Fruit fly (Drosophila melanogaster) whole organism, embryonic: ENCODE data around the gene aph-1.

Experiments used
- Bgb ChIP-seq: fragments of 200-800 bp; sonication (Bioruptor generic); IDR thresholded peaks from 2 replicates; pipeline ENCODE4 v1.3.6; 2022; ENCODE audit warnings: missing biosample characterization, missing genetic modification characterization; ENCODE audit not compliant: partially characterized antibody
- CG10565 ChIP-seq: fragments of 200-800 bp; sonication (Bioruptor generic); optimal IDR thresholded peaks from 3 replicates; lab custom pipeline; 2016; ENCODE audit warnings: missing biosample characterization, mild to moderate bottlenecking, missing genetic modification characterization
- CG12659 ChIP-seq: fragments of 200-800 bp; sonication (Bioruptor generic); optimal IDR thresholded peaks from 3 replicates; lab custom pipeline; 2017; ENCODE audit warnings: mild to moderate bottlenecking, missing biosample characterization, missing genetic modification reagents, missing genetic modification characterization
- CG13287 ChIP-seq: fragments of 200-800 bp; sonication (Bioruptor generic); IDR thresholded peaks from 2 replicates; pipeline ENCODE4 v1.3.6; 2022; ENCODE audit warnings: missing biosample characterization, missing genetic modification characterization; ENCODE audit not compliant: partially characterized antibody
- CG13775 ChIP-seq: fragments of 200-800 bp; sonication (Bioruptor generic); optimal IDR thresholded peaks from 3 replicates; lab custom pipeline; 2017; ENCODE audit warnings: missing biosample characterization, mild to moderate bottlenecking, missing genetic modification characterization
- CG14710 ChIP-seq: fragments of 200-800 bp; sonication (Bioruptor generic); optimal IDR thresholded peaks from 3 replicates; lab custom pipeline; 2019; ENCODE audit warnings: missing biosample characterization, mild to moderate bottlenecking, missing genetic modification characterization, moderate library complexity
- CG17361 ChIP-seq: fragments of 200-800 bp; sonication (Bioruptor generic); IDR thresholded peaks from 3 replicates; pipeline ENCODE4 v1.3.6; 2022; ENCODE audit warnings: missing biosample characterization, missing genetic modification characterization
- CG17829 ChIP-seq: fragments of 200-800 bp; optimal IDR thresholded peaks from 2 replicates; lab custom pipeline; 2019; ENCODE audit warnings: missing biosample characterization, mild to moderate bottlenecking, missing genetic modification characterization, moderate library complexity
- CG2116 ChIP-seq: fragments of 200-800 bp; sonication (Bioruptor generic); optimal IDR thresholded peaks from 3 replicates; lab custom pipeline; 2018; ENCODE audit warnings: missing biosample characterization, mild to moderate bottlenecking, missing genetic modification characterization
- CG3065 ChIP-seq: fragments of 200-800 bp; sonication (Bioruptor generic); optimal IDR thresholded peaks from 2 replicates; lab custom pipeline; 2016; ENCODE audit warnings: missing biosample characterization, missing genetic modification characterization
- CG3847 ChIP-seq: fragments of 200-800 bp; sonication (Bioruptor generic); IDR thresholded peaks from 2 replicates; pipeline ENCODE4 v1.3.6; 2022; ENCODE audit warnings: missing biosample characterization, missing genetic modification characterization
- CG3995 ChIP-seq: fragments of 200-800 bp; sonication (Bioruptor generic); optimal IDR thresholded peaks from 3 replicates; lab custom pipeline; 2016; ENCODE audit warnings: missing biosample characterization, missing genetic modification characterization
- CG4820 ChIP-seq: fragments of 200-800 bp; sonication (Bioruptor generic); optimal IDR thresholded peaks from 3 replicates; lab custom pipeline; 2016; ENCODE audit warnings: missing biosample characterization, missing genetic modification characterization
- CG6813 ChIP-seq: fragments of 200-800 bp; sonication (Bioruptor generic); optimal IDR thresholded peaks from 2 replicates; lab custom pipeline; 2017; ENCODE audit warnings: missing biosample characterization, missing genetic modification characterization, mild to moderate bottlenecking, moderate library complexity, missing genetic modification reagents
- CG7357 ChIP-seq: fragments of 200-800 bp; sonication (Bioruptor generic); IDR thresholded peaks from 3 replicates; pipeline ENCODE4 v1.3.6; 2022; ENCODE audit warnings: missing biosample characterization, missing genetic modification characterization
- CG9437 ChIP-seq: fragments of 200-800 bp; sonication (Bioruptor generic); optimal IDR thresholded peaks from 2 replicates; lab custom pipeline; 2018; ENCODE audit warnings: missing biosample characterization, mild to moderate bottlenecking, missing genetic modification characterization
- Chrac-16 ChIP-seq: fragments of 200-800 bp; sonication (Bioruptor generic); optimal IDR thresholded peaks from 3 replicates; lab custom pipeline; 2016; ENCODE audit warnings: missing biosample characterization, missing genetic modification characterization
- Dll ChIP-seq: fragments of 200-800 bp; sonication (Bioruptor generic); IDR thresholded peaks from 4 replicates; pipeline ENCODE4 v1.3.6; 2022; ENCODE audit warnings: missing biosample characterization, missing genetic modification characterization; ENCODE audit not compliant: partially characterized antibody
- Dp ChIP-seq: fragments of 200-800 bp; sonication (Bioruptor generic); optimal IDR thresholded peaks from 2 replicates; lab custom pipeline; 2018; ENCODE audit warnings: missing biosample characterization, mild to moderate bottlenecking, missing genetic modification characterization, moderate library complexity
- E2f1 ChIP-seq: fragments of 200-800 bp; sonication (Bioruptor generic); IDR thresholded peaks from 2 replicates; pipeline ENCODE4 v1.3.6; 2022; ENCODE audit warnings: missing biosample characterization, missing genetic modification characterization
- E2f2 ChIP-seq: fragments of 200-800 bp; sonication (Bioruptor generic); IDR thresholded peaks from 2 replicates; pipeline ENCODE4 v1.3.6; 2022; ENCODE audit warnings: missing biosample characterization, missing genetic modification characterization
- Ets65A ChIP-seq: fragments of 200-800 bp; sonication (Bioruptor generic); peaks from one replicate; lab custom pipeline; 2016; ENCODE audit warnings: missing biosample characterization, missing genetic modification characterization
- Fer1 ChIP-seq: fragments of 200-800 bp; sonication (Bioruptor generic); optimal IDR thresholded peaks from 2 replicates; lab custom pipeline; 2017; ENCODE audit warnings: missing biosample characterization, mild to moderate bottlenecking, missing genetic modification characterization
- HLH4C ChIP-seq: fragments of 200-800 bp; sonication (Bioruptor generic); IDR thresholded peaks from 3 replicates; pipeline ENCODE4 v1.3.6; 2022; ENCODE audit warnings: missing biosample characterization, missing genetic modification characterization; ENCODE audit not compliant: partially characterized antibody
- Kr ChIP-seq: fragments of 200-800 bp; sonication (Bioruptor generic); optimal IDR thresholded peaks from 2 replicates; lab custom pipeline; 2017; ENCODE audit warnings: missing biosample characterization, mild to moderate bottlenecking, missing genetic modification characterization
- Lhr ChIP-seq: fragments of 200-800 bp; sonication (Bioruptor generic); optimal IDR thresholded peaks from 3 replicates; lab custom pipeline; 2017; ENCODE audit warnings: mild to moderate bottlenecking, missing biosample characterization, missing genetic modification reagents, missing genetic modification characterization
- MBD-R2 ChIP-seq: fragments of 200-800 bp; sonication (Bioruptor generic); IDR thresholded peaks from 2 replicates; pipeline ENCODE4 v1.3.6; 2022; ENCODE audit warnings: missing biosample characterization, missing genetic modification characterization
- MESR4 ChIP-seq: fragments of 200-800 bp; sonication (Bioruptor generic); optimal IDR thresholded peaks from 2 replicates; lab custom pipeline; 2018; ENCODE audit warnings: missing biosample characterization, mild to moderate bottlenecking, missing genetic modification characterization, moderate library complexity
- Oaz ChIP-seq: fragments of 200-800 bp; sonication (Bioruptor generic); IDR thresholded peaks from 2 replicates; pipeline ENCODE4 v1.3.6; 2022; ENCODE audit warnings: missing biosample characterization, missing genetic modification characterization
- Ptx1 ChIP-seq: fragments of 200-800 bp; sonication (Bioruptor generic); IDR thresholded peaks from 2 replicates; pipeline ENCODE4 v1.3.6; 2022; ENCODE audit warnings: missing biosample characterization, missing genetic modification characterization
- YL-1 ChIP-seq: fragments of 200-800 bp; sonication (Bioruptor generic); optimal IDR thresholded peaks from 3 replicates; lab custom pipeline; 2017; ENCODE audit warnings: missing biosample characterization, mild to moderate bottlenecking, missing genetic modification characterization
- amos ChIP-seq: fragments of 200-800 bp; sonication (Bioruptor generic); IDR thresholded peaks from 2 replicates; pipeline ENCODE4 v1.3.6; 2022; ENCODE audit warnings: missing biosample characterization, missing genetic modification characterization; ENCODE audit not compliant: partially characterized antibody
- crc ChIP-seq: fragments of 200-800 bp; sonication (Bioruptor generic); optimal IDR thresholded peaks from 2 replicates; lab custom pipeline; 2016; ENCODE audit warnings: missing biosample characterization, missing genetic modification characterization
- crp ChIP-seq, 2 experiments: fragments of 200-800 bp; sonication (Bioruptor generic); optimal IDR thresholded peaks; 2 replicates in 1 of 2; 3 replicates in 1 of 2; lab custom pipeline; 2017; ENCODE audit warnings: missing biosample characterization in 2 of 2, missing genetic modification characterization in 2 of 2, mild to moderate bottlenecking in 1 of 2, moderate library complexity in 1 of 2
- dm ChIP-seq: fragments of 200-800 bp; sonication (Bioruptor generic); optimal IDR thresholded peaks from 3 replicates; lab custom pipeline; 2016; ENCODE audit warnings: missing biosample characterization, missing genetic modification characterization
- dpn ChIP-seq, 2 experiments: fragments of 200-800 bp; sonication (Bioruptor generic); optimal IDR thresholded peaks; 3 replicates each; lab custom pipeline; 2016; ENCODE audit warnings: missing biosample characterization in 2 of 2, missing genetic modification characterization in 2 of 2
- fd3F ChIP-seq: fragments of 200-800 bp; sonication (Bioruptor generic); optimal IDR thresholded peaks from 2 replicates; lab custom pipeline; 2018; ENCODE audit warnings: missing biosample characterization, mild to moderate bottlenecking, missing genetic modification characterization, moderate library complexity
- gt ChIP-seq: fragments of 200-800 bp; sonication (Bioruptor generic); IDR thresholded peaks from 2 replicates; pipeline ENCODE4 v1.3.6; 2022; ENCODE audit warnings: missing biosample characterization, missing genetic modification characterization
- hb ChIP-seq: fragments of 200-800 bp; sonication (Bioruptor generic); IDR thresholded peaks from 3 replicates; pipeline ENCODE4 v1.3.6; 2022; ENCODE audit warnings: missing biosample characterization, missing genetic modification characterization; ENCODE audit not compliant: partially characterized antibody
- phol ChIP-seq: fragments of 200-800 bp; sonication (Bioruptor generic); optimal IDR thresholded peaks from 3 replicates; lab custom pipeline; 2018; ENCODE audit warnings: missing biosample characterization, mild to moderate bottlenecking, missing genetic modification characterization, moderate library complexity
- pzg ChIP-seq: fragments of 200-800 bp; sonication (Bioruptor generic); optimal IDR thresholded peaks from 3 replicates; lab custom pipeline; 2018; ENCODE audit warnings: missing biosample characterization, mild to moderate bottlenecking, missing genetic modification characterization, moderate library complexity
- scrt ChIP-seq: fragments of 200-800 bp; sonication (Bioruptor generic); optimal IDR thresholded peaks from 2 replicates; lab custom pipeline; 2018; ENCODE audit warnings: missing biosample characterization, mild to moderate bottlenecking, missing genetic modification characterization, moderate library complexity
- sens ChIP-seq: fragments of 200-800 bp; sonication (Bioruptor generic); peaks from one replicate; lab custom pipeline; 2016; ENCODE audit warnings: missing biosample characterization, missing genetic modification characterization
- sens-2 ChIP-seq: fragments of 200-800 bp; sonication (Bioruptor generic); IDR thresholded peaks from 2 replicates; pipeline ENCODE4 v1.3.6; 2022; ENCODE audit warnings: missing biosample characterization, missing genetic modification characterization
- sim ChIP-seq: fragments of 200-800 bp; sonication (Bioruptor generic); IDR thresholded peaks from 2 replicates; pipeline ENCODE4 v1.3.6; 2022; ENCODE audit warnings: missing biosample characterization, missing genetic modification characterization
- stwl ChIP-seq: fragments of 200-800 bp; sonication (Bioruptor generic); optimal IDR thresholded peaks from 3 replicates; lab custom pipeline; 2018; ENCODE audit warnings: missing biosample characterization, mild to moderate bottlenecking, missing genetic modification characterization, moderate library complexity
- tio ChIP-seq: fragments of 200-800 bp; sonication (Bioruptor generic); optimal IDR thresholded peaks from 2 replicates; lab custom pipeline; 2017; ENCODE audit warnings: missing biosample characterization, missing genetic modification characterization, inconsistent platforms
- wor ChIP-seq: fragments of 200-800 bp; sonication (Bioruptor generic); IDR thresholded peaks from 2 replicates; pipeline ENCODE4 v1.3.6; 2022; ENCODE audit warnings: missing biosample characterization, missing genetic modification characterization
- zfh2 ChIP-seq: fragments of 200-800 bp; sonication (Bioruptor generic); optimal IDR thresholded peaks from 2 replicates; lab custom pipeline; 2016; ENCODE audit warnings: missing biosample characterization, missing genetic modification characterization

aph-1 gene

DNA sequence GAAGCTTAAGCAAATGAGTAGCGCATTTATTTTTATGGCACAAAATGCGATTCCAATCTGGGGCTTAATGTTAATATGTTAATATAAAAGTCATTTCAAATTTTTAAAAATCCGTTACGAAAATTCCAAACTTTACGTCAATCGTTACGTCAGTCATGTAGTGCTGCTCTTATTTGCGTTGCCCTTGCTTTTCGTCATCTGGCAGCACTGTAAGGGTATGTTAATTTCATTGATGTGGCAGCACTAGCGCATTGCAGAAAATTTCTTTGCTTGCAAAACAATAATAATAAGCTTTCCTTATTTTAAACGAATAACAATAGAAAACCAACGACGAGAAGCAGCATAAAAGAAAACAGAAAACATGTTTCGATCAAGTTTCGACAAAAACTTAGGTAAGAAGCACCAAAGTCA is 26.2 kb upstream of the aph-1 start, which contains the start of gene Hrs (continued):
- TF ChIP-seq stwl (tag; lab: Kevin White, UChicago) (peak; percentile 91), Lhr (peak; percentile 68)

DNA sequence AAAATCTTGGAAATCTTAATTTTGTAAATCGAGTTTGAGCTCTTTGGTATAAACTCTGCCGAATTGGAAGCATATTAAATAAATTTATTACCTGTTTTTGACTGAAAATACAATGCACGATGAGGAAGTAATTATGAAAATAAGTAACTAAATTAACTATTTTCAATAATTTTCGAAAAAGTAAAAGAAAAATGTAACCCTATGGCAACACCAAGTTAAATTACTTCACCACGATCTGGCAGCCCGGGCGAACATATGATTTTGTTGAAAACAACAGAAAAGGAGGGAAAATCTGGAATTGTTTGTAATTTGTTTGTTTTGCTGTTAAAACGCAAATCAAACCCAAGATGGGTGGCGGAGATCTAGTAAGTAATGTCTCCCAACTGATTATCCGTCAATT is 21.2 kb upstream of the aph-1 start, which contains the start of the genes CG9961 and Cwc25:
Gene CG9961 (minus strand): TSS at position 83 of the 400 bp plus-strand sequence.
Gene Cwc25 (plus strand): TSS at position 247 of the 400 bp plus-strand sequence.
- TF ChIP-seq Fer1 (GFP tag; lab: Kevin White, UChicago) (peak; percentile 1), Dp (GFP tag; lab: Kevin White, UChicago) (peak; percentile 42), sim (GFP tag; lab: Robert Waterston, UW) (no peak), CG4820 (GFP tag; lab: Kevin White, UChicago) (no peak), crc (GFP tag; lab: Kevin White, UChicago) (no peak), Kr (no peak), pzg (GFP tag; lab: Kevin White, UChicago) (peak; percentile 44), Oaz (GFP tag; lab: Robert Waterston, UW) (no peak), amos (GFP tag; lab: Robert Waterston, UW) (no peak), CG10565 (GFP tag; lab: Kevin White, UChicago) (no peak), crp (GFP tag; optimal IDR thresholded peaks at IDR 0.05; lab: Kevin White, UChicago) (peak; percentile 48 to 88), scrt (GFP tag; lab: Kevin White, UChicago) (no peak), CG3847 (GFP tag; lab: Robert Waterston, UW) (0 out of 2 replicates have a peak, but pooled peaks have one; percentile 33), Chrac-16 (no peak), CG13775 (no peak), CG3065 (no peak), E2f1 (GFP tag; lab: Robert Waterston, UW) (peak; percentile 24; the same call in 1 of the 2 replicates), CG17829 (tag; lab: Kevin White, UChicago) (peak; percentile 9), hb (no peak), HLH4C (GFP tag; lab: Robert Waterston, UW) (no peak), wor (GFP tag; lab: Robert Waterston, UW) (no peak), tio (GFP tag; lab: Kevin White, UChicago) (no peak), YL-1 (GFP tag; lab: Kevin White, UChicago) (peak; percentile 16), CG13287 (GFP tag; lab: Robert Waterston, UW) (no peak), Ptx1 (no peak), sens (GFP tag; lab: Kevin White, UChicago) (peak; percentile 84), Dll (GFP tag; lab: Robert Waterston, UW) (0 out of 4 replicates have a peak, but pooled peaks have one; percentile 29), Ets65A (GFP tag; lab: Kevin White, UChicago) (no peak), CG7357 (no peak), sens-2 (GFP tag; lab: Robert Waterston, UW) (no peak), CG17361 (GFP tag; lab: Robert Waterston, UW) (0 out of 3 replicates have a peak, but pooled peaks have one; percentile 24), dpn (GFP tag; optimal IDR thresholded peaks at IDR 0.05; lab: Kevin White, UChicago) (no peak), MBD-R2 (GFP tag; lab: Robert Waterston, UW) (peak; percentile 90), MESR4 (GFP tag; lab: Kevin White, UChicago) (peak; percentile 28), gt (GFP tag; lab: Robert Waterston, UW) (no peak), CG6813 (GFP tag; lab: Kevin White, UChicago) (no peak), E2f2 (peak; percentile 64), CG9437 (GFP tag; lab: Kevin White, UChicago) (peak; percentile 81), dm (GFP tag; lab: Kevin White, UChicago) (no peak), CG12659 (GFP tag; lab: Kevin White, UChicago) (no peak), phol (tag; lab: Kevin White, UChicago) (peak; percentile 25), zfh2 (GFP tag; lab: Kevin White, UChicago) (no peak), fd3F (GFP tag; lab: Kevin White, UChicago) (no peak), CG2116 (GFP tag; lab: Kevin White, UChicago) (peak; percentile 12), Bgb (GFP tag; lab: Robert Waterston, UW) (no peak), CG14710 (tag; lab: Kevin White, UChicago) (peak; percentile 53), stwl (tag; lab: Kevin White, UChicago) (peak; percentile 34), CG3995 (GFP tag; lab: Kevin White, UChicago) (peak; percentile 14)
